Worm (Caenorhabditis elegans): ENCODE measurements around the gene T12A2.21.

DNA sequence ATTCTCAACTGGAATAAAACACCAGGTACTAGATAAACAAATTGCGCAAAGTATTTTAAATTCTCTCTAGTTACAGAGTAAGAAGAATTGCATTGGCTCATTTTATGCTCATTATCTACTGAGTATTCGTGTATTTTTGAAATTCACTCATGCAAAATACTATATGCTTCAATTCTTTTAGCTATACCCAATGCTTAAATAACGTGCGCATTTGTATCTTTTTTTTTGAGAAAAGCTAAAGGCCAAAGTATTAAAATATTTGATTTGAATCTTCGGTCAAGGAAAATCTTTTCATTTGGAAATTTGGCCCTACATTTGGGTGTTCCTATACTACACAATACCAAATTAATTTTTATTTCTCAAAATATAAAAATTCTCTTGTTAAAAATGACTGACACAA is 25.4 kb upstream of the T12A2.21 start, which contains the start of gene srg-4:
- no peak for TF ChIP-seq nhr-77 (tag; optimal IDR thresholded peaks at IDR 0.05)
- no peak for TF ChIP-seq fkh-10 (GFP tag; optimal IDR thresholded peaks at IDR 0.05)
- no peak for TF ChIP-seq sea-2 (GFP tag; optimal IDR thresholded peaks at IDR 0.05)
- no peak for TF ChIP-seq pqm-1 (tag; optimal IDR thresholded peaks at IDR 0.05)
- no peak for TF ChIP-seq elt-1 (tag; optimal IDR thresholded peaks at IDR 0.05)
- TF ChIP-seq fos-1 (tag; optimal IDR thresholded peaks at IDR 0.05) = no peak
- TF ChIP-seq ceh-28 (tag; optimal IDR thresholded peaks at IDR 0.05) = no peak
